Fruit fly (Drosophila melanogaster) whole organism, wandering third instar larva: Measurements from ENCODE around the gene Ptpmeg2.

Experiments used
- Abd-B ChIP-seq: fragments of >200 bp; optimal IDR thresholded peaks from 2 replicates; lab custom pipeline; 2017; ENCODE audit warnings: missing biosample characterization, missing genetic modification characterization
- CG32264 ChIP-seq: fragments of 200-800 bp; sonication (Bioruptor generic); optimal IDR thresholded peaks from 2 replicates; lab custom pipeline; 2016; ENCODE audit warnings: missing biosample characterization, missing genetic modification characterization
- CG9705 ChIP-seq: fragments of 200-800 bp; sonication (Bioruptor generic); optimal IDR thresholded peaks from 2 replicates; lab custom pipeline; 2018; ENCODE audit warnings: missing biosample characterization, mild to moderate bottlenecking, missing genetic modification characterization
- CrebA ChIP-seq: fragments of 200-800 bp; sonication (Bioruptor generic); optimal IDR thresholded peaks from 2 replicates; lab custom pipeline; 2016; ENCODE audit warnings: missing biosample characterization, mild to moderate bottlenecking, missing genetic modification characterization, borderline replicate concordance
- Dfd ChIP-seq: fragments of >200 bp; optimal IDR thresholded peaks from 2 replicates; lab custom pipeline; 2017; ENCODE audit warnings: missing biosample characterization, missing genetic modification characterization
- Dif ChIP-seq: fragments of 200-275, 200-300 bp; sonication (Bioruptor generic); optimal IDR thresholded peaks from 2 replicates; lab custom pipeline; 2018; ENCODE audit warnings: missing biosample characterization, missing genetic modification characterization; ENCODE audit not compliant: partially characterized antibody
- GATAd ChIP-seq: sonication (Bioruptor generic); optimal IDR thresholded peaks from 2 replicates; lab custom pipeline; 2016; ENCODE audit warnings: missing biosample characterization, missing genetic modification characterization
- HLH106 ChIP-seq: fragments of 200-800 bp; optimal IDR thresholded peaks from 3 replicates; lab custom pipeline; 2019; ENCODE audit warnings: missing biosample characterization, mild to moderate bottlenecking, missing genetic modification characterization, moderate library complexity
- Hnf4 ChIP-seq: fragments of 200-800 bp; sonication (Bioruptor generic); optimal IDR thresholded peaks from 2 replicates; lab custom pipeline; 2016; ENCODE audit warnings: missing biosample characterization, mild to moderate bottlenecking, missing genetic modification characterization
- Hr78 ChIP-seq: fragments of >200 bp; optimal IDR thresholded peaks from 2 replicates; lab custom pipeline; 2017; ENCODE audit warnings: missing biosample characterization, missing genetic modification characterization
- Hr83 ChIP-seq: fragments of 200-300 bp; sonication (Bioruptor generic); optimal IDR thresholded peaks from 2 replicates; lab custom pipeline; 2016; ENCODE audit warnings: missing biosample characterization, mild to moderate bottlenecking, missing genetic modification characterization, moderate library complexity; ENCODE audit not compliant: poor library complexity, severe bottlenecking
- Jra ChIP-seq: sonication (Bioruptor generic); optimal IDR thresholded peaks from 2 replicates; lab custom pipeline; 2016; ENCODE audit warnings: missing biosample characterization, missing genetic modification characterization
- Mio ChIP-seq: sonication (Bioruptor generic); optimal IDR thresholded peaks from 2 replicates; lab custom pipeline; 2016; ENCODE audit warnings: missing biosample characterization, missing genetic modification characterization
- Myc ChIP-seq: fragments of >200 bp; optimal IDR thresholded peaks from 2 replicates; lab custom pipeline; 2017
- N ChIP-seq: fragments of >200 bp; optimal IDR thresholded peaks from 2 replicates; lab custom pipeline; 2018; ENCODE audit warnings: missing biosample characterization, missing external identifiers, missing genetic modification characterization
- OdsH ChIP-seq: fragments of 200-800 bp; sonication (Bioruptor generic); optimal IDR thresholded peaks from 2 replicates; lab custom pipeline; 2016; ENCODE audit warnings: missing biosample characterization, mild to moderate bottlenecking, missing genetic modification characterization
- Sp1 ChIP-seq: fragments of 200-800 bp; sonication (Bioruptor generic); optimal IDR thresholded peaks from 3 replicates; lab custom pipeline; 2019; ENCODE audit warnings: missing biosample characterization, mild to moderate bottlenecking, missing genetic modification characterization, moderate library complexity
- br ChIP-seq: fragments of 200-800 bp; sonication (Bioruptor generic); optimal IDR thresholded peaks from 2 replicates; lab custom pipeline; 2016; ENCODE audit warnings: missing biosample characterization, missing genetic modification characterization
- brk ChIP-seq: fragments of 200-800 bp; sonication (Bioruptor generic); optimal IDR thresholded peaks from 2 replicates; lab custom pipeline; 2016; ENCODE audit warnings: missing biosample characterization, mild to moderate bottlenecking, missing genetic modification characterization
- dmrt93B ChIP-seq: fragments of 200-800 bp; sonication (Bioruptor generic); optimal IDR thresholded peaks from 2 replicates; lab custom pipeline; 2018; ENCODE audit warnings: missing biosample characterization, mild to moderate bottlenecking, missing genetic modification characterization
- dsf ChIP-seq: sonication (Bioruptor generic); optimal IDR thresholded peaks from 2 replicates; lab custom pipeline; 2016; ENCODE audit warnings: missing biosample characterization, missing genetic modification characterization, borderline replicate concordance
- ey ChIP-seq: fragments of 200-800 bp; sonication (Bioruptor generic); optimal IDR thresholded peaks from 2 replicates; lab custom pipeline; 2016; ENCODE audit warnings: missing biosample characterization, missing genetic modification characterization
- fru ChIP-seq: fragments of 200-800 bp; sonication (Bioruptor generic); optimal IDR thresholded peaks from 3 replicates; lab custom pipeline; 2016; ENCODE audit warnings: missing biosample characterization, mild to moderate bottlenecking, missing genetic modification characterization
- h ChIP-seq: fragments of 200-800 bp; sonication (Bioruptor generic); optimal IDR thresholded peaks from 3 replicates; lab custom pipeline; 2016; ENCODE audit warnings: missing biosample characterization, mild to moderate bottlenecking, missing genetic modification characterization
- jim ChIP-seq: fragments of 175-275, 200-325 bp; sonication (Bioruptor generic); optimal IDR thresholded peaks from 2 replicates; lab custom pipeline; 2016; ENCODE audit warnings: missing biosample characterization, mild to moderate bottlenecking, missing genetic modification characterization
- lola ChIP-seq: fragments of >200 bp; optimal IDR thresholded peaks from 2 replicates; lab custom pipeline; 2017; ENCODE audit warnings: missing biosample characterization, missing genetic modification characterization
- pan ChIP-seq: fragments of >200 bp; optimal IDR thresholded peaks from 2 replicates; lab custom pipeline; 2017
- psq ChIP-seq: fragments of 200-800 bp; sonication (Bioruptor generic); optimal IDR thresholded peaks from 3 replicates; lab custom pipeline; 2017; ENCODE audit warnings: missing biosample characterization, mild to moderate bottlenecking, missing genetic modification characterization, moderate library complexity
- rgr ChIP-seq: fragments of 200-800 bp; sonication (Bioruptor generic); optimal IDR thresholded peaks from 3 replicates; lab custom pipeline; 2016; ENCODE audit warnings: missing biosample characterization, mild to moderate bottlenecking, missing genetic modification characterization
- sage ChIP-seq: fragments of 200-800 bp; sonication (Bioruptor generic); optimal IDR thresholded peaks from 2 replicates; lab custom pipeline; 2016; ENCODE audit warnings: missing biosample characterization, mild to moderate bottlenecking, missing genetic modification characterization
- sv ChIP-seq: fragments of 200-800 bp; sonication (Bioruptor generic); optimal IDR thresholded peaks from 3 replicates; lab custom pipeline; 2016; ENCODE audit warnings: missing biosample characterization, missing genetic modification characterization
- tai ChIP-seq: sonication (Bioruptor generic); optimal IDR thresholded peaks from 2 replicates; lab custom pipeline; 2016; ENCODE audit warnings: missing biosample characterization, missing genetic modification characterization
- usp ChIP-seq: fragments of >200 bp; optimal IDR thresholded peaks from 2 replicates; lab custom pipeline; 2017; ENCODE audit warnings: missing biosample characterization, missing genetic modification characterization
- woc ChIP-seq: sonication (Bioruptor generic); optimal IDR thresholded peaks from 2 replicates; lab custom pipeline; 2016; ENCODE audit warnings: missing biosample characterization, mild to moderate bottlenecking, missing genetic modification characterization

Ptpmeg2 gene

dm6 chrX:9674912-9675311 lies 16.0 kb upstream of the Ptpmeg2 start:
- TF ChIP-seq Sp1 (GFP tag; lab: Kevin White, UChicago): peak; percentile 66
- TF ChIP-seq Mio: no peak
- no peak for TF ChIP-seq Hr78 (GFP tag; lab: Kevin White, UChicago)
- TF ChIP-seq N: peak; percentile 74
- no peak for TF ChIP-seq ey
- no peak for TF ChIP-seq usp

- TF ChIP-seq Myc (lab: Kevin White, UChicago): no peak
- TF ChIP-seq Sp1 (GFP tag; lab: Kevin White, UChicago): no peak
- TF ChIP-seq pan (lab: Kevin White, UChicago): no peak
- TF ChIP-seq woc: no peak
- TF ChIP-seq N: no peak
- TF ChIP-seq jim: no peak
- TF ChIP-seq Hr78 (GFP tag; lab: Kevin White, UChicago): no peak
- TF ChIP-seq Abd-B (GFP tag; lab: Kevin White, UChicago): no peak
- TF ChIP-seq OdsH (GFP tag; lab: Kevin White, UChicago): no peak
- no peak for TF ChIP-seq sv (GFP tag; lab: Kevin White, UChicago)
- no peak for TF ChIP-seq HLH106 (tag; lab: Kevin White, UChicago)
- no peak for TF ChIP-seq usp
- TF ChIP-seq Dif (GFP tag; lab: Kevin White, UChicago): no peak
- TF ChIP-seq rgr (GFP tag; lab: Kevin White, UChicago): no peak
- no peak for TF ChIP-seq Jra (GFP tag; lab: Kevin White, UChicago)
- no peak for TF ChIP-seq GATAd (GFP tag; lab: Kevin White, UChicago)
- no peak for TF ChIP-seq dsf (GFP tag; lab: Kevin White, UChicago)
- no peak for TF ChIP-seq CG32264 (GFP tag; lab: Kevin White, UChicago)
- no peak for TF ChIP-seq ey
- TF ChIP-seq sage (GFP tag; lab: Kevin White, UChicago): no peak
Observed at dm6 chrX:9666465-9666864, 7.5 kb upstream of the Ptpmeg2 start.

- TF ChIP-seq h (GFP tag; lab: Kevin White, UChicago) (peak; percentile 73), Myc (lab: Kevin White, UChicago) (no peak), rgr (GFP tag; lab: Kevin White, UChicago) (peak; percentile 73), Dfd (GFP tag; lab: Kevin White, UChicago) (no peak), ey (peak; percentile 60), fru (GFP tag; lab: Kevin White, UChicago) (peak; percentile 31), dmrt93B (GFP tag; lab: Kevin White, UChicago) (no peak), Hnf4 (GFP tag; lab: Kevin White, UChicago) (peak; percentile 39), CG9705 (GFP tag; lab: Kevin White, UChicago) (no peak), OdsH (GFP tag; lab: Kevin White, UChicago) (peak; percentile 65), HLH106 (tag; lab: Kevin White, UChicago) (peak; percentile 21), br (peak; percentile 65), CrebA (GFP tag; lab: Kevin White, UChicago) (no peak), psq (GFP tag; lab: Kevin White, UChicago) (peak; percentile 42)
Observed at dm6 chrX:9664426-9664825, 5.5 kb upstream of the Ptpmeg2 start.

- no peak for TF ChIP-seq usp
- no peak for TF ChIP-seq pan (lab: Kevin White, UChicago)
- no peak for TF ChIP-seq brk
- no peak for TF ChIP-seq fru (GFP tag; lab: Kevin White, UChicago)
- TF ChIP-seq h (GFP tag; lab: Kevin White, UChicago): no peak
- no peak for TF ChIP-seq woc
- no peak for TF ChIP-seq HLH106 (tag; lab: Kevin White, UChicago)
- TF ChIP-seq Hnf4 (GFP tag; lab: Kevin White, UChicago): no peak
- no peak for TF ChIP-seq tai (GFP tag; lab: Kevin White, UChicago)
- TF ChIP-seq CG32264 (GFP tag; lab: Kevin White, UChicago): no peak
- no peak for TF ChIP-seq dsf (GFP tag; lab: Kevin White, UChicago)
- TF ChIP-seq Jra (GFP tag; lab: Kevin White, UChicago): no peak
- no peak for TF ChIP-seq Dfd (GFP tag; lab: Kevin White, UChicago)
- no peak for TF ChIP-seq N
- no peak for TF ChIP-seq Hr83 (GFP tag; lab: Kevin White, UChicago)
- TF ChIP-seq Mio: no peak
- TF ChIP-seq lola (GFP tag; lab: Kevin White, UChicago): no peak
Observed at dm6 chrX:9663666-9664065, 4.7 kb upstream of the Ptpmeg2 start.
